Comparison of ENCODE assay signal across 5 worm cellular contexts in the genomic region with DNA sequence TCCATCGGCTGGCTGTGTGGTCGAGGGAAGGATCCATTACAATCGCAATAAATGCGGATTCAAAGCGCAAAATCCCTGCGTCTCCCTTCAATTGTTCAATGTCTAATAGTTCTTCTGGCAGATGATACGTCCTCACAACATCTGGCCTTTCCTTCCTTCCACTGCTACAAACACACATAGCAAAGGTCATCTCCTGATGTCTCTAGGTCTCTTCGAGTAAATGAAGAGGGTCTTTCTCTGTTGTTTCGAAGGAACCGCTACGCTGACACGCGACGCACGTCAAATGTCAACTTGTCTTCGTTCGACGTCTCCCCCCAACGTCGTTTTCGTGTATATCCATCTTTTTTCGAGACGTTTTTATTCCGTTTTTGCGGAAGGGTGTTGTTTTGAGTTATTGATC.
TF ChIP-seq lines count a peak whose summit lies in the region.

No protein-coding gene starts in this region.

TF ChIP-seq in whole organism, L1 larva, 84 proteins besides CTCF, POLR2A, EP300 and RAD21 (continues in another document):
- TF ChIP-seq dpl-1 (GFP tag; optimal IDR thresholded peaks at IDR 0.05; lab: Kevin White, UChicago) (peak; percentile 55 to 58 (median 55)), nhr-84 (tag; optimal IDR thresholded peaks at IDR 0.05; lab: Kevin White, UChicago) (no peak), tbx-2 (tag; optimal IDR thresholded peaks at IDR 0.05; lab: Kevin White, UChicago) (peak; percentile 79), isw-1 (GFP tag; IDR thresholded peaks at IDR 0.05; lab: Robert Waterston, UW) (no peak), C04F5.9 (tag; optimal IDR thresholded peaks at IDR 0.05; lab: Kevin White, UChicago) (peak; percentile 96), lsy-2 (tag; optimal IDR thresholded peaks at IDR 0.05; lab: Kevin White, UChicago) (peak; percentile 79 to 94), vab-15 (tag; optimal IDR thresholded peaks at IDR 0.05; lab: Kevin White, UChicago) (no peak), nhr-77 (tag; optimal IDR thresholded peaks at IDR 0.05; lab: Kevin White, UChicago) (peak; percentile 47), swsn-7 (tag; optimal IDR thresholded peaks at IDR 0.05; lab: Kevin White, UChicago) (peak; percentile 60), nhr-19 (GFP tag; conservative IDR thresholded peaks at IDR 0.05; lab: Robert Waterston, UW) (peak; percentile 62), sup-37 (GFP tag; optimal IDR thresholded peaks at IDR 0.05; lab: Kevin White, UChicago) (no peak), unc-130 (tag; optimal IDR thresholded peaks at IDR 0.05; lab: Kevin White, UChicago) (peak; percentile 75), tlp-1 (tag; optimal IDR thresholded peaks at IDR 0.05; lab: Kevin White, UChicago) (no peak), dsc-1 (tag; optimal IDR thresholded peaks at IDR 0.05; lab: Kevin White, UChicago) (peak; percentile 78), ztf-11 (tag; optimal IDR thresholded peaks at IDR 0.05; lab: Kevin White, UChicago) (peak in 1 of 2 experiments; percentile 58), egl-27 (tag; optimal IDR thresholded peaks at IDR 0.05; lab: Kevin White, UChicago) (peak in 1 of 2 experiments; percentile 0), fkh-8 (tag; optimal IDR thresholded peaks at IDR 0.05; lab: Kevin White, UChicago) (no peak)

TF ChIP-seq in whole organism, L3 larva, 47 proteins besides CTCF, POLR2A, EP300 and RAD21 (continues in another document):
- TF ChIP-seq ceh-28 (tag; optimal IDR thresholded peaks at IDR 0.05; lab: Kevin White, UChicago) (peak; percentile 42), nhr-43 (tag; optimal IDR thresholded peaks at IDR 0.05; lab: Kevin White, UChicago; ENCODE audit: poor library complexity, severe bottlenecking) (peak; percentile 44), elt-2 (tag; optimal IDR thresholded peaks at IDR 0.05; lab: Kevin White, UChicago) (no peak), elt-1 (tag; optimal IDR thresholded peaks at IDR 0.05; lab: Kevin White, UChicago) (peak; percentile 31), unc-62 (GFP tag; optimal IDR thresholded peaks at IDR 0.05; lab: Kevin White, UChicago) (peak; percentile 100), lin-39 (tag; optimal IDR thresholded peaks at IDR 0.05; lab: Kevin White, UChicago) (peak; percentile 88), ama-1 (optimal IDR thresholded peaks at IDR 0.05; lab: Kevin White, UChicago) (peak; percentile 48), nhr-28 (tag; optimal IDR thresholded peaks at IDR 0.05; lab: Kevin White, UChicago) (no peak), R02D3.7 (tag; optimal IDR thresholded peaks at IDR 0.05; lab: Kevin White, UChicago) (peak; percentile 38), nfya-1 (tag; optimal IDR thresholded peaks at IDR 0.05; lab: Kevin White, UChicago; ENCODE audit: insufficient read depth) (peak; percentile 79), mml-1 (tag; optimal IDR thresholded peaks at IDR 0.05; lab: Kevin White, UChicago) (no peak), nhr-23 (tag; optimal IDR thresholded peaks at IDR 0.05; lab: Kevin White, UChicago) (peak; percentile 78), ztf-4 (tag; optimal IDR thresholded peaks at IDR 0.05; lab: Kevin White, UChicago) (no peak), egl-5 (tag; optimal IDR thresholded peaks at IDR 0.05; lab: Kevin White, UChicago) (peak; percentile 1), lsy-12 (tag; optimal IDR thresholded peaks at IDR 0.05; lab: Kevin White, UChicago) (no peak), hmg-11 (tag; optimal IDR thresholded peaks at IDR 0.05; lab: Kevin White, UChicago) (peak; percentile 55), nhr-25 (tag; optimal IDR thresholded peaks at IDR 0.05; lab: Kevin White, UChicago) (peak; percentile 95), tbx-2 (tag; optimal IDR thresholded peaks at IDR 0.05; lab: Kevin White, UChicago) (peak; percentile 5)

TF ChIP-seq in whole organism, early embryonic, 17 proteins besides CTCF, POLR2A, EP300 and RAD21:
- TF ChIP-seq ets-7 (tag; optimal IDR thresholded peaks at IDR 0.05; lab: Kevin White, UChicago) (no peak), B0310.2 (tag; optimal IDR thresholded peaks at IDR 0.05; lab: Kevin White, UChicago) (no peak), hmg-4 (GFP tag; optimal IDR thresholded peaks at IDR 0.05; lab: Kevin White, UChicago) (peak; percentile 80), hnd-1 (tag; optimal IDR thresholded peaks at IDR 0.05; lab: Kevin White, UChicago) (no peak), ceh-36 (tag; optimal IDR thresholded peaks at IDR 0.05; lab: Kevin White, UChicago) (no peak), aly-1 (tag; optimal IDR thresholded peaks at IDR 0.05; lab: Kevin White, UChicago) (no peak), ama-1 (optimal IDR thresholded peaks at IDR 0.05; lab: Kevin White, UChicago) (no peak), scrt-1 (GFP tag; IDR thresholded peaks at IDR 0.05; lab: Robert Waterston, UW) (0 out of 2 replicates have a peak, but pooled peaks have one; percentile 7), ceh-13 (GFP tag; optimal IDR thresholded peaks at IDR 0.05; lab: Kevin White, UChicago) (no peak)

TF ChIP-seq in whole organism, midembryonic, 9 proteins besides CTCF, POLR2A, EP300 and RAD21:
- TF ChIP-seq ztf-23 (GFP tag; IDR thresholded peaks at IDR 0.05; lab: Robert Waterston, UW), result 0 out of 2 replicates have a peak, but pooled peaks have one; percentile 56
- TF ChIP-seq flt-1 (GFP tag; IDR thresholded peaks at IDR 0.05; lab: Robert Waterston, UW), result 0 out of 2 replicates have a peak, but pooled peaks have one; percentile 5
- peak; percentile 85 for TF ChIP-seq cog-1 (tag; optimal IDR thresholded peaks at IDR 0.05; lab: Kevin White, UChicago)
- no peak for TF ChIP-seq ref-1 (GFP tag; conservative IDR thresholded peaks at IDR 0.05; lab: Robert Waterston, UW)

TF ChIP-seq in whole organism, young adult, 124 proteins besides CTCF, POLR2A, EP300 and RAD21:
- TF ChIP-seq somi-1 (GFP tag; optimal IDR thresholded peaks at IDR 0.05; lab: Kevin White, UChicago) (peak; percentile 35), ceh-27 (GFP tag; optimal IDR thresholded peaks at IDR 0.05; lab: Kevin White, UChicago) (peak; percentile 48), sea-2 (GFP tag; IDR thresholded peaks at IDR 0.05; lab: Robert Waterston, UW) (no peak), dox-1 (GFP tag; IDR thresholded peaks at IDR 0.05; lab: Robert Waterston, UW) (peak; percentile 35; the same call in 1 of the 2 replicates), chd-7 (tag; optimal IDR thresholded peaks at IDR 0.05; lab: Kevin White, UChicago) (no peak), lin-40 (tag; optimal IDR thresholded peaks at IDR 0.05; lab: Kevin White, UChicago) (peak; percentile 25), xnd-1 (tag; optimal IDR thresholded peaks at IDR 0.05; lab: Kevin White, UChicago) (no peak), K12H6.12 (tag; optimal IDR thresholded peaks at IDR 0.05; lab: Kevin White, UChicago) (peak; percentile 15), ekl-4 (GFP tag; IDR thresholded peaks at IDR 0.05; lab: Robert Waterston, UW) (0 out of 2 replicates have a peak, but pooled peaks have one; percentile 45), ztf-26 (tag; optimal IDR thresholded peaks at IDR 0.05; lab: Kevin White, UChicago) (peak; percentile 28), unc-62 (GFP tag; optimal IDR thresholded peaks at IDR 0.05; lab: Kevin White, UChicago) (peak; percentile 97), madf-3 (GFP tag; IDR thresholded peaks at IDR 0.05; lab: Robert Waterston, UW) (peak; percentile 79; the same call in 1 of the 2 replicates)
